Fruit fly (Drosophila melanogaster) whole organism, embryonic: ENCODE results near the gene MESR3.

Experiments
- Bgb ChIP-seq: fragments of 200-800 bp; sonication (Bioruptor generic); IDR thresholded peaks from 2 replicates; pipeline ENCODE4 v1.3.6; 2022; ENCODE audit warnings: missing biosample characterization, missing genetic modification characterization; ENCODE audit not compliant: partially characterized antibody
- CG10267 ChIP-seq: fragments of 200-800 bp; sonication (Bioruptor generic); optimal IDR thresholded peaks from 2 replicates; lab custom pipeline; 2018; ENCODE audit warnings: missing biosample characterization, mild to moderate bottlenecking, missing genetic modification characterization, moderate library complexity
- CG11085 ChIP-seq: fragments of 200-800 bp; sonication (Bioruptor generic); IDR thresholded peaks from 2 replicates; pipeline ENCODE4 v1.3.6; 2022; ENCODE audit warnings: missing biosample characterization, missing genetic modification characterization
- CG11504 ChIP-seq: fragments of 200-800 bp; sonication (Bioruptor generic); optimal IDR thresholded peaks from 3 replicates; lab custom pipeline; 2019; ENCODE audit warnings: missing biosample characterization, mild to moderate bottlenecking, missing genetic modification characterization, moderate library complexity
- CG11723 ChIP-seq: fragments of 200-800 bp; sonication (Bioruptor generic); optimal IDR thresholded peaks from 2 replicates; lab custom pipeline; 2017; ENCODE audit warnings: missing biosample characterization, mild to moderate bottlenecking, missing genetic modification characterization
- CG12071 ChIP-seq: fragments of 200-800 bp; sonication (Bioruptor generic); optimal IDR thresholded peaks from 3 replicates; lab custom pipeline; 2018; ENCODE audit warnings: missing biosample characterization, mild to moderate bottlenecking, missing genetic modification characterization
- CG12155 ChIP-seq: fragments of 200-800 bp; sonication (Bioruptor generic); optimal IDR thresholded peaks from 3 replicates; lab custom pipeline; 2016; ENCODE audit warnings: missing biosample characterization, missing genetic modification characterization
- CG15011 ChIP-seq: fragments of 200-800 bp; sonication (Bioruptor generic); optimal IDR thresholded peaks from 3 replicates; lab custom pipeline; 2018; ENCODE audit warnings: missing biosample characterization, mild to moderate bottlenecking, missing genetic modification characterization
- CG15073 ChIP-seq: fragments of 200-800 bp; sonication (Bioruptor generic); optimal IDR thresholded peaks from 2 replicates; lab custom pipeline; 2016; ENCODE audit warnings: missing biosample characterization, missing genetic modification characterization
- CG1529 ChIP-seq: fragments of 200-800 bp; sonication (Bioruptor generic); optimal IDR thresholded peaks from 3 replicates; lab custom pipeline; 2018; ENCODE audit warnings: missing biosample characterization, missing genetic modification characterization
- CG17568 ChIP-seq: fragments of 200-800 bp; sonication (Bioruptor generic); optimal IDR thresholded peaks from 2 replicates; lab custom pipeline; 2018; ENCODE audit warnings: missing biosample characterization, mild to moderate bottlenecking, missing genetic modification characterization, moderate library complexity
- CG18262 ChIP-seq: fragments of 200-800 bp; optimal IDR thresholded peaks from 3 replicates; lab custom pipeline; 2019; ENCODE audit warnings: missing biosample characterization, mild to moderate bottlenecking, missing genetic modification characterization, moderate library complexity
- CG2120 ChIP-seq: fragments of 200-800 bp; sonication (Bioruptor generic); optimal IDR thresholded peaks from 3 replicates; lab custom pipeline; 2016; ENCODE audit warnings: missing biosample characterization, missing genetic modification characterization
- CG3065 ChIP-seq: fragments of 200-800 bp; sonication (Bioruptor generic); optimal IDR thresholded peaks from 2 replicates; lab custom pipeline; 2016; ENCODE audit warnings: missing biosample characterization, missing genetic modification characterization
- CG3281 ChIP-seq: fragments of 200-800 bp; sonication (Bioruptor generic); optimal IDR thresholded peaks from 3 replicates; lab custom pipeline; 2017; ENCODE audit warnings: missing biosample characterization, mild to moderate bottlenecking, missing genetic modification characterization
- CG3995 ChIP-seq: fragments of 200-800 bp; sonication (Bioruptor generic); optimal IDR thresholded peaks from 3 replicates; lab custom pipeline; 2016; ENCODE audit warnings: missing biosample characterization, missing genetic modification characterization
- CG4424 ChIP-seq: fragments of 200-800 bp; sonication (Bioruptor generic); optimal IDR thresholded peaks from 3 replicates; lab custom pipeline; 2016; ENCODE audit warnings: missing biosample characterization, missing genetic modification characterization
- CG7786 ChIP-seq: fragments of 200-800 bp; sonication (Bioruptor generic); optimal IDR thresholded peaks from 2 replicates; lab custom pipeline; 2016; ENCODE audit warnings: missing biosample characterization, missing genetic modification characterization
- CG8089 ChIP-seq: fragments of 200-800 bp; sonication (Bioruptor generic); optimal IDR thresholded peaks from 3 replicates; lab custom pipeline; 2016; ENCODE audit warnings: missing biosample characterization, missing genetic modification characterization
- CG8765 ChIP-seq: fragments of 200-800 bp; sonication (Bioruptor generic); IDR thresholded peaks from 2 replicates; pipeline ENCODE4 v1.3.6; 2022; ENCODE audit warnings: missing biosample characterization, missing genetic modification characterization
- CG9215 ChIP-seq: fragments of 200-800 bp; sonication (Bioruptor generic); IDR thresholded peaks from 2 replicates; pipeline ENCODE4 v1.3.6; 2022; ENCODE audit warnings: missing biosample characterization, missing genetic modification characterization
- Dad ChIP-seq: fragments of 200-800 bp; sonication (Bioruptor generic); optimal IDR thresholded peaks from 3 replicates; lab custom pipeline; 2016; ENCODE audit warnings: missing biosample characterization, missing genetic modification characterization
- Deaf1 ChIP-seq: fragments of 200-800 bp; optimal IDR thresholded peaks from 3 replicates; lab custom pipeline; 2019; ENCODE audit warnings: missing biosample characterization, mild to moderate bottlenecking, missing genetic modification characterization, moderate library complexity
- Elba2 ChIP-seq: fragments of 200-800 bp; sonication (Bioruptor generic); optimal IDR thresholded peaks from 3 replicates; lab custom pipeline; 2016; ENCODE audit warnings: missing biosample characterization, missing genetic modification characterization
- Ets65A ChIP-seq: fragments of 200-800 bp; sonication (Bioruptor generic); peaks from one replicate; lab custom pipeline; 2016; ENCODE audit warnings: missing biosample characterization, missing genetic modification characterization
- Gsc ChIP-seq: fragments of 200-800 bp; sonication (Bioruptor generic); IDR thresholded peaks from 2 replicates; pipeline ENCODE4 v1.3.6; 2022; ENCODE audit warnings: missing biosample characterization, missing genetic modification characterization
- Hr3 ChIP-seq: fragments of 200-800 bp; sonication (Bioruptor generic); optimal IDR thresholded peaks from 3 replicates; lab custom pipeline; 2016; ENCODE audit warnings: missing biosample characterization, missing genetic modification characterization
- Lhr ChIP-seq: fragments of 200-800 bp; sonication (Bioruptor generic); optimal IDR thresholded peaks from 3 replicates; lab custom pipeline; 2017; ENCODE audit warnings: mild to moderate bottlenecking, missing biosample characterization, missing genetic modification reagents, missing genetic modification characterization
- Nf-YC ChIP-seq: fragments of 200-800 bp; optimal IDR thresholded peaks from 3 replicates; lab custom pipeline; 2019; ENCODE audit warnings: missing biosample characterization, mild to moderate bottlenecking, missing genetic modification characterization, moderate library complexity
- Ravus ChIP-seq: fragments of 200-800 bp; sonication (Bioruptor generic); IDR thresholded peaks from 2 replicates; pipeline ENCODE4 v1.3.6; 2022; ENCODE audit warnings: missing biosample characterization, missing genetic modification characterization
- Six4 ChIP-seq: fragments of 200-800 bp; sonication (Bioruptor generic); optimal IDR thresholded peaks from 2 replicates; lab custom pipeline; 2016; ENCODE audit warnings: missing biosample characterization, missing genetic modification characterization
- Vsx1 ChIP-seq: fragments of 200-800 bp; sonication (Bioruptor generic); optimal IDR thresholded peaks from 2 replicates; lab custom pipeline; 2017; ENCODE audit warnings: missing biosample characterization, mild to moderate bottlenecking, missing genetic modification characterization, missing genetic modification reagents
- ab ChIP-seq: fragments of 200-800 bp; sonication (Bioruptor generic); optimal IDR thresholded peaks from 2 replicates; lab custom pipeline; 2016; ENCODE audit warnings: missing biosample characterization, missing genetic modification characterization
- bbx ChIP-seq: fragments of 200-800 bp; sonication (Bioruptor generic); IDR thresholded peaks from 2 replicates; pipeline ENCODE4 v1.3.6; 2022; ENCODE audit warnings: missing biosample characterization, missing genetic modification characterization; ENCODE audit not compliant: partially characterized antibody
- bcd ChIP-seq: fragments of 200-800 bp; sonication (Bioruptor generic); optimal IDR thresholded peaks from 2 replicates; lab custom pipeline; 2017; ENCODE audit warnings: missing biosample characterization, mild to moderate bottlenecking, missing genetic modification characterization
- caup ChIP-seq: fragments of 200-800 bp; sonication (Bioruptor generic); optimal IDR thresholded peaks from 3 replicates; lab custom pipeline; 2017; ENCODE audit warnings: missing biosample characterization, mild to moderate bottlenecking, missing genetic modification characterization, moderate library complexity; ENCODE audit not compliant: severe bottlenecking
- chm ChIP-seq: fragments of 200-800 bp; sonication (Bioruptor generic); IDR thresholded peaks from 2 replicates; pipeline ENCODE4 v1.3.6; 2022; ENCODE audit warnings: missing biosample characterization, missing genetic modification characterization
- corto ChIP-seq: fragments of 200-800 bp; sonication (Bioruptor generic); optimal IDR thresholded peaks from 2 replicates; lab custom pipeline; 2016; ENCODE audit warnings: missing biosample characterization, mild to moderate bottlenecking, missing genetic modification characterization, moderate library complexity
- da ChIP-seq: fragments of 200-800 bp; sonication (Bioruptor generic); optimal IDR thresholded peaks from 2 replicates; lab custom pipeline; 2016; ENCODE audit warnings: missing biosample characterization, missing genetic modification characterization
- danr ChIP-seq: fragments of 200-800 bp; sonication (Bioruptor generic); IDR thresholded peaks from 2 replicates; pipeline ENCODE4 v1.3.6; 2022; ENCODE audit warnings: missing biosample characterization, missing genetic modification characterization
- dimm ChIP-seq: fragments of 200-800 bp; sonication (Bioruptor generic); IDR thresholded peaks from 2 replicates; pipeline ENCODE4 v1.3.6; 2022; ENCODE audit warnings: missing biosample characterization, missing genetic modification characterization
- exex ChIP-seq: fragments of 200-800 bp; sonication (Bioruptor generic); optimal IDR thresholded peaks from 4 replicates; lab custom pipeline; 2018; ENCODE audit warnings: missing biosample characterization, mild to moderate bottlenecking, missing genetic modification characterization, moderate library complexity
- fd96Cb ChIP-seq: fragments of 200-800 bp; sonication (Bioruptor generic); optimal IDR thresholded peaks from 2 replicates; lab custom pipeline; 2018; ENCODE audit warnings: missing biosample characterization, mild to moderate bottlenecking, missing genetic modification characterization, moderate library complexity
- fru ChIP-seq: fragments of >200 bp; optimal IDR thresholded peaks from 2 replicates; lab custom pipeline; 2017
- gcm ChIP-seq: fragments of 200-800 bp; sonication (Bioruptor generic); optimal IDR thresholded peaks from 2 replicates; lab custom pipeline; 2019; ENCODE audit warnings: missing biosample characterization, mild to moderate bottlenecking, missing genetic modification characterization, moderate library complexity
- grau ChIP-seq: fragments of 200-800 bp; optimal IDR thresholded peaks from 3 replicates; lab custom pipeline; 2019; ENCODE audit warnings: missing biosample characterization, mild to moderate bottlenecking, missing genetic modification characterization, moderate library complexity
- hb ChIP-seq: fragments of 200-800 bp; sonication (Bioruptor generic); IDR thresholded peaks from 3 replicates; pipeline ENCODE4 v1.3.6; 2022; ENCODE audit warnings: missing biosample characterization, missing genetic modification characterization; ENCODE audit not compliant: partially characterized antibody
- pita ChIP-seq: fragments of 200-800 bp; sonication (Bioruptor generic); optimal IDR thresholded peaks from 2 replicates; lab custom pipeline; 2017; ENCODE audit warnings: missing biosample characterization, mild to moderate bottlenecking, missing genetic modification characterization
- sim ChIP-seq: fragments of 200-800 bp; sonication (Bioruptor generic); IDR thresholded peaks from 2 replicates; pipeline ENCODE4 v1.3.6; 2022; ENCODE audit warnings: missing biosample characterization, missing genetic modification characterization
- sima ChIP-seq: fragments of 200-800 bp; sonication (Bioruptor generic); optimal IDR thresholded peaks from 2 replicates; lab custom pipeline; 2016; ENCODE audit warnings: missing biosample characterization, missing genetic modification characterization
- tin ChIP-seq: fragments of 200-800 bp; sonication (Bioruptor generic); optimal IDR thresholded peaks from 3 replicates; lab custom pipeline; 2016; ENCODE audit warnings: missing biosample characterization, missing genetic modification characterization
- trh ChIP-seq: fragments of 200-800 bp; sonication (Bioruptor generic); optimal IDR thresholded peaks from 2 replicates; lab custom pipeline; 2016; ENCODE audit warnings: missing biosample characterization, missing genetic modification characterization
- vvl ChIP-seq: fragments of 200-800 bp; sonication (Bioruptor generic); IDR thresholded peaks from 2 replicates; pipeline ENCODE4 v1.3.6; 2022; ENCODE audit warnings: missing biosample characterization, missing genetic modification characterization

MESR3 gene

dm6 chr2L:18584617-18585016 is 32.4 kb upstream of the MESR3 start (continued):
- TF ChIP-seq CG11723 (GFP tag; lab: Kevin White, UChicago): no peak
- TF ChIP-seq caup: no peak
- no peak for TF ChIP-seq Dad (GFP tag; lab: Kevin White, UChicago)
- TF ChIP-seq CG1529 (GFP tag; lab: Kevin White, UChicago): no peak
- no peak for TF ChIP-seq chm (GFP tag; lab: Robert Waterston, UW)
- TF ChIP-seq dimm: no peak
- TF ChIP-seq corto (GFP tag; lab: Kevin White, UChicago): no peak
- no peak for TF ChIP-seq Ets65A (GFP tag; lab: Kevin White, UChicago)
- TF ChIP-seq CG15011 (GFP tag; lab: Kevin White, UChicago): no peak
- no peak for TF ChIP-seq Gsc
- TF ChIP-seq trh (GFP tag; lab: Kevin White, UChicago): no peak
- TF ChIP-seq CG10267 (tag; lab: Kevin White, UChicago): no peak
- TF ChIP-seq CG8089 (GFP tag; lab: Kevin White, UChicago): no peak
- TF ChIP-seq CG12155 (GFP tag; lab: Kevin White, UChicago): peak; percentile 8
- TF ChIP-seq CG11504 (tag; lab: Kevin White, UChicago): peak; percentile 42
- no peak for TF ChIP-seq CG15073 (GFP tag; lab: Kevin White, UChicago)
- no peak for TF ChIP-seq CG17568 (GFP tag; lab: Kevin White, UChicago)
- TF ChIP-seq Deaf1 (tag; lab: Kevin White, UChicago): no peak
- no peak for TF ChIP-seq fru (lab: Kevin White, UChicago)
- 0 out of 2 replicates have a peak, but pooled peaks have one; percentile 14 for TF ChIP-seq CG11085
- TF ChIP-seq CG2120 (GFP tag; lab: Kevin White, UChicago): peak; percentile 64
- no peak for TF ChIP-seq CG3281 (GFP tag; lab: Kevin White, UChicago)
- no peak for TF ChIP-seq Nf-YC (tag; lab: Kevin White, UChicago)
- TF ChIP-seq pita (GFP tag; lab: Kevin White, UChicago): no peak
- no peak for TF ChIP-seq hb (GFP tag; lab: Robert Waterston, UW)
- no peak for TF ChIP-seq vvl (GFP tag; lab: Robert Waterston, UW)
- no peak for TF ChIP-seq exex (tag; lab: Kevin White, UChicago)
- no peak for TF ChIP-seq Elba2 (GFP tag; lab: Kevin White, UChicago)
- TF ChIP-seq CG12071 (GFP tag; lab: Kevin White, UChicago): no peak
- no peak for TF ChIP-seq grau (tag; lab: Kevin White, UChicago)
- TF ChIP-seq Vsx1 (GFP tag; lab: Kevin White, UChicago): no peak
- TF ChIP-seq Ravus (GFP tag; lab: Robert Waterston, UW): no peak; the same call in 1 of the 2 replicates
- no peak for TF ChIP-seq Lhr (GFP tag; lab: Kevin White, UChicago)
- TF ChIP-seq tin: no peak
- no peak for TF ChIP-seq CG3995
- TF ChIP-seq gcm (GFP tag; lab: Kevin White, UChicago): no peak
- no peak for TF ChIP-seq ab (GFP tag; lab: Kevin White, UChicago)
- TF ChIP-seq bcd (GFP tag; lab: Kevin White, UChicago): no peak
- TF ChIP-seq CG3065 (GFP tag; lab: Kevin White, UChicago): no peak
- TF ChIP-seq Bgb (GFP tag; lab: Robert Waterston, UW): no peak
- TF ChIP-seq CG9215 (GFP tag; lab: Robert Waterston, UW): no peak
- no peak for TF ChIP-seq CG18262 (tag; lab: Kevin White, UChicago)
- TF ChIP-seq bbx (GFP tag; lab: Robert Waterston, UW): no peak
- TF ChIP-seq CG7786 (GFP tag; lab: Kevin White, UChicago): no peak
- TF ChIP-seq CG8765 (GFP tag; lab: Robert Waterston, UW): peak; percentile 57; the same call in 1 of the 2 replicates
- no peak for TF ChIP-seq CG4424 (GFP tag; lab: Kevin White, UChicago)
- TF ChIP-seq da (GFP tag; lab: Kevin White, UChicago): no peak
- TF ChIP-seq danr: no peak
- TF ChIP-seq Six4 (GFP tag; lab: Kevin White, UChicago): no peak
- no peak for TF ChIP-seq sim
- TF ChIP-seq sima (GFP tag; lab: Kevin White, UChicago): no peak
- no peak for TF ChIP-seq fd96Cb (tag; lab: Kevin White, UChicago)
- no peak for TF ChIP-seq Hr3 (GFP tag; lab: Kevin White, UChicago)
